Fruit fly (Drosophila melanogaster) whole organism, embryonic: ENCODE results near the gene mTTF.

Source experiments
- Ada2b ChIP-seq: fragments of 200-800 bp; sonication (Bioruptor generic); IDR thresholded peaks from 2 replicates; pipeline ENCODE4 v1.3.6; 2022; ENCODE audit warnings: missing biosample characterization, missing genetic modification characterization
- Bdp1 ChIP-seq: fragments of 200-800 bp; sonication (Bioruptor generic); optimal IDR thresholded peaks from 3 replicates; lab custom pipeline; 2016; ENCODE audit warnings: missing biosample characterization, missing genetic modification characterization
- C15 ChIP-seq: fragments of 200-800 bp; sonication (Bioruptor generic); IDR thresholded peaks from 3 replicates; pipeline ENCODE4 v1.3.6; 2022; ENCODE audit warnings: missing biosample characterization, missing genetic modification characterization
- CG10209 ChIP-seq: fragments of 200-800 bp; sonication (Bioruptor generic); optimal IDR thresholded peaks from 3 replicates; lab custom pipeline; 2017; ENCODE audit warnings: missing biosample characterization, mild to moderate bottlenecking, missing genetic modification characterization, missing genetic modification reagents
- CG15696 ChIP-seq: fragments of 200-800 bp; sonication (Bioruptor generic); optimal IDR thresholded peaks from 2 replicates; lab custom pipeline; 2019; ENCODE audit warnings: missing biosample characterization, mild to moderate bottlenecking, missing genetic modification characterization, moderate library complexity
- CG16815 ChIP-seq: fragments of 200-800 bp; sonication (Bioruptor generic); optimal IDR thresholded peaks from 3 replicates; lab custom pipeline; 2017; ENCODE audit warnings: missing biosample characterization, mild to moderate bottlenecking, missing genetic modification characterization
- CG2199 ChIP-seq: fragments of 200-800 bp; sonication (Bioruptor generic); IDR thresholded peaks from 3 replicates; pipeline ENCODE4 v1.3.6; 2022; ENCODE audit warnings: missing biosample characterization, missing genetic modification characterization
- CG2875 ChIP-seq: fragments of 200-800 bp; sonication (Bioruptor generic); optimal IDR thresholded peaks from 2 replicates; lab custom pipeline; 2017; ENCODE audit warnings: missing biosample characterization, mild to moderate bottlenecking, missing genetic modification characterization, missing genetic modification reagents
- CG2889 ChIP-seq: fragments of 200-800 bp; sonication (Bioruptor generic); IDR thresholded peaks from 3 replicates; pipeline ENCODE4 v1.3.6; 2022; ENCODE audit warnings: missing biosample characterization, missing genetic modification characterization
- CG34376 ChIP-seq: fragments of 200-800 bp; sonication (Bioruptor generic); optimal IDR thresholded peaks from 2 replicates; lab custom pipeline; 2018; ENCODE audit warnings: missing biosample characterization, mild to moderate bottlenecking, missing genetic modification characterization
- CG5953 ChIP-seq: fragments of 200-800 bp; sonication (Bioruptor generic); IDR thresholded peaks from 2 replicates; pipeline ENCODE4 v1.3.6; 2022; ENCODE audit warnings: missing biosample characterization, missing genetic modification characterization
- CG6791 ChIP-seq: fragments of 200-800 bp; sonication (Bioruptor generic); IDR thresholded peaks from 3 replicates; pipeline ENCODE4 v1.3.6; 2022; ENCODE audit warnings: missing biosample characterization, missing genetic modification characterization; ENCODE audit not compliant: partially characterized antibody
- CG6813 ChIP-seq: fragments of 200-800 bp; sonication (Bioruptor generic); optimal IDR thresholded peaks from 2 replicates; lab custom pipeline; 2017; ENCODE audit warnings: missing biosample characterization, missing genetic modification characterization, mild to moderate bottlenecking, moderate library complexity, missing genetic modification reagents
- CG7556 ChIP-seq: fragments of 200-800 bp; sonication (Bioruptor generic); optimal IDR thresholded peaks from 2 replicates; lab custom pipeline; 2017; ENCODE audit warnings: missing biosample characterization, mild to moderate bottlenecking, missing genetic modification characterization
- CG9215 ChIP-seq: fragments of 200-800 bp; sonication (Bioruptor generic); IDR thresholded peaks from 2 replicates; pipeline ENCODE4 v1.3.6; 2022; ENCODE audit warnings: missing biosample characterization, missing genetic modification characterization
- CG9876 ChIP-seq: fragments of 200-800 bp; sonication (Bioruptor generic); optimal IDR thresholded peaks from 2 replicates; lab custom pipeline; 2016; ENCODE audit warnings: missing biosample characterization, missing genetic modification characterization
- Chrac-16 ChIP-seq: fragments of 200-800 bp; sonication (Bioruptor generic); optimal IDR thresholded peaks from 3 replicates; lab custom pipeline; 2016; ENCODE audit warnings: missing biosample characterization, missing genetic modification characterization
- CkIIα-i1 ChIP-seq: fragments of 200-800 bp; sonication (Bioruptor generic); IDR thresholded peaks from 2 replicates; pipeline ENCODE4 v1.3.6; 2022; ENCODE audit warnings: missing biosample characterization, missing genetic modification characterization
- CrebB ChIP-seq: fragments of 200-800 bp; sonication (Bioruptor generic); optimal IDR thresholded peaks from 3 replicates; lab custom pipeline; 2018; ENCODE audit warnings: missing biosample characterization, mild to moderate bottlenecking, missing genetic modification characterization
- Dbx ChIP-seq: fragments of 200-800 bp; sonication (Bioruptor generic); IDR thresholded peaks from 3 replicates; pipeline ENCODE4 v1.3.6; 2022; ENCODE audit warnings: missing biosample characterization, missing genetic modification characterization
- Elba2 ChIP-seq: fragments of 200-800 bp; sonication (Bioruptor generic); optimal IDR thresholded peaks from 3 replicates; lab custom pipeline; 2016; ENCODE audit warnings: missing biosample characterization, missing genetic modification characterization
- HLH3B ChIP-seq: fragments of 200-800 bp; sonication (Bioruptor generic); IDR thresholded peaks from 2 replicates; pipeline ENCODE4 v1.3.6; 2022; ENCODE audit warnings: missing biosample characterization, missing genetic modification characterization
- HmgZ ChIP-seq: fragments of 200-800 bp; sonication (Bioruptor generic); optimal IDR thresholded peaks from 2 replicates; lab custom pipeline; 2018; ENCODE audit warnings: missing biosample characterization, mild to moderate bottlenecking, missing genetic modification characterization
- Hr78 ChIP-seq, 2 experiments: fragments of 200-800 bp in 1 of 2; fragments of >200 bp in 1 of 2; sonication (Bioruptor generic) in 1 of 2; optimal IDR thresholded peaks; 2 replicates each; lab custom pipeline; 2017 to 2019; ENCODE audit warnings: missing biosample characterization in 2 of 2, missing genetic modification characterization in 2 of 2, mild to moderate bottlenecking in 1 of 2, moderate library complexity in 1 of 2
- NFAT ChIP-seq: fragments of 200-800 bp; sonication (Bioruptor generic); IDR thresholded peaks from 2 replicates; pipeline ENCODE4 v1.3.6; 2022; ENCODE audit warnings: missing biosample characterization, missing genetic modification characterization
- NK7.1 ChIP-seq: fragments of 200-800 bp; sonication (Bioruptor generic); optimal IDR thresholded peaks from 3 replicates; lab custom pipeline; 2016; ENCODE audit warnings: missing biosample characterization, missing genetic modification characterization
- Poxn ChIP-seq: fragments of 200-800 bp; sonication (Bioruptor generic); IDR thresholded peaks from 2 replicates; pipeline ENCODE4 v1.3.6; 2022; ENCODE audit warnings: missing biosample characterization, missing genetic modification characterization
- Sin3A ChIP-seq: fragments of >200 bp; optimal IDR thresholded peaks from 2 replicates; lab custom pipeline; 2018
- Six4 ChIP-seq: fragments of 200-800 bp; sonication (Bioruptor generic); optimal IDR thresholded peaks from 2 replicates; lab custom pipeline; 2016; ENCODE audit warnings: missing biosample characterization, missing genetic modification characterization
- Sry-δ ChIP-seq: fragments of 200-800 bp; sonication (Bioruptor generic); optimal IDR thresholded peaks from 2 replicates; lab custom pipeline; 2016; ENCODE audit warnings: missing biosample characterization, missing genetic modification characterization
- Usf ChIP-seq: fragments of 200-800 bp; sonication (Bioruptor generic); optimal IDR thresholded peaks from 2 replicates; lab custom pipeline; 2017; ENCODE audit warnings: missing genotype, missing biosample characterization, missing genetic modification characterization
- corto ChIP-seq: fragments of 200-800 bp; sonication (Bioruptor generic); optimal IDR thresholded peaks from 2 replicates; lab custom pipeline; 2016; ENCODE audit warnings: missing biosample characterization, mild to moderate bottlenecking, missing genetic modification characterization, moderate library complexity
- dpn ChIP-seq, 2 experiments: fragments of 200-800 bp; sonication (Bioruptor generic); optimal IDR thresholded peaks; 3 replicates each; lab custom pipeline; 2016; ENCODE audit warnings: missing biosample characterization in 2 of 2, missing genetic modification characterization in 2 of 2
- en ChIP-seq: fragments of 200-800 bp; sonication (Bioruptor generic); optimal IDR thresholded peaks from 2 replicates; lab custom pipeline; 2016; ENCODE audit warnings: missing biosample characterization, missing genetic modification characterization
- fd64A ChIP-seq: fragments of 200-800 bp; sonication (Bioruptor generic); optimal IDR thresholded peaks from 3 replicates; lab custom pipeline; 2018; ENCODE audit warnings: missing biosample characterization, mild to moderate bottlenecking, missing genetic modification characterization
- fu2 ChIP-seq: fragments of 200-800 bp; sonication (Bioruptor generic); optimal IDR thresholded peaks from 2 replicates; lab custom pipeline; 2016; ENCODE audit warnings: missing biosample characterization, missing genetic modification characterization
- h ChIP-seq: fragments of >200 bp; optimal IDR thresholded peaks from 2 replicates; lab custom pipeline; 2017
- lov ChIP-seq, 2 experiments: fragments of 200-800 bp in 1 of 2; fragments of >200 bp in 1 of 2; sonication (Bioruptor generic) in 1 of 2; IDR thresholded peaks in 1 of 2; optimal IDR thresholded peaks in 1 of 2; 2 replicates in 1 of 2; 3 replicates in 1 of 2; pipeline versions ENCODE4 v1.3.6 to Lab custom; 2017 to 2022; ENCODE audit warnings: missing biosample characterization in 1 of 2, missing genetic modification characterization in 1 of 2
- oc ChIP-seq: fragments of 200-800 bp; sonication (Bioruptor generic); optimal IDR thresholded peaks from 2 replicates; lab custom pipeline; 2018; ENCODE audit warnings: missing biosample characterization, mild to moderate bottlenecking, missing genetic modification characterization, moderate library complexity
- onecut ChIP-seq: fragments of 200-800 bp; sonication (Bioruptor generic); IDR thresholded peaks from 2 replicates; pipeline ENCODE4 v1.3.6; 2022; ENCODE audit warnings: missing biosample characterization, missing genetic modification characterization
- seq ChIP-seq: fragments of 200-800 bp; sonication (Bioruptor generic); IDR thresholded peaks from 2 replicates; pipeline ENCODE4 v1.3.6; 2022; ENCODE audit warnings: missing biosample characterization, missing genetic modification characterization
- sima ChIP-seq: fragments of 200-800 bp; sonication (Bioruptor generic); optimal IDR thresholded peaks from 2 replicates; lab custom pipeline; 2016; ENCODE audit warnings: missing biosample characterization, missing genetic modification characterization
- ssp ChIP-seq: fragments of 200-800 bp; sonication (Bioruptor generic); IDR thresholded peaks from 2 replicates; pipeline ENCODE4 v1.3.6; 2022; ENCODE audit warnings: missing biosample characterization, missing genetic modification characterization
- stc ChIP-seq: fragments of 200-800 bp; sonication (Bioruptor generic); IDR thresholded peaks from 2 replicates; pipeline ENCODE4 v1.3.6; 2022; ENCODE audit warnings: missing biosample characterization, missing genetic modification characterization
- twi ChIP-seq: fragments of 200-800 bp; optimal IDR thresholded peaks from 2 replicates; lab custom pipeline; 2019; ENCODE audit warnings: missing biosample characterization, mild to moderate bottlenecking, missing genetic modification characterization, moderate library complexity
- unc-4 ChIP-seq: fragments of 200-800 bp; sonication (Bioruptor generic); IDR thresholded peaks from 2 replicates; pipeline ENCODE4 v1.3.6; 2022; ENCODE audit warnings: missing biosample characterization, missing genetic modification characterization; ENCODE audit not compliant: partially characterized antibody
- unpg ChIP-seq: fragments of 200-800 bp; sonication (Bioruptor generic); optimal IDR thresholded peaks from 3 replicates; lab custom pipeline; 2018; ENCODE audit warnings: missing biosample characterization, mild to moderate bottlenecking, missing genetic modification characterization, moderate library complexity
- wdn ChIP-seq: fragments of 200-800 bp; sonication (Bioruptor generic); IDR thresholded peaks from 2 replicates; pipeline ENCODE4 v1.3.6; 2022; ENCODE audit warnings: missing biosample characterization, missing genetic modification characterization
- wor ChIP-seq: fragments of 200-800 bp; sonication (Bioruptor generic); IDR thresholded peaks from 2 replicates; pipeline ENCODE4 v1.3.6; 2022; ENCODE audit warnings: missing biosample characterization, missing genetic modification characterization
- zf30C ChIP-seq: fragments of 200-800 bp; sonication (Bioruptor generic); optimal IDR thresholded peaks from 3 replicates; lab custom pipeline; 2018; ENCODE audit warnings: missing biosample characterization, mild to moderate bottlenecking, missing genetic modification characterization
- zfh2 ChIP-seq: fragments of 200-800 bp; sonication (Bioruptor generic); optimal IDR thresholded peaks from 2 replicates; lab custom pipeline; 2016; ENCODE audit warnings: missing biosample characterization, missing genetic modification characterization

The mTTF gene

dm6 chr2L:14361736-14362180 is 13.2 kb upstream of the mTTF start, which contains the start of gene spel1 (continued):
- TF ChIP-seq Chrac-16 (GFP tag; lab: Kevin White, UChicago) (peak; percentile 60), CrebB (tag; lab: Kevin White, UChicago) (peak; percentile 62), zf30C (GFP tag; lab: Kevin White, UChicago) (peak; percentile 91), Ada2b (peak; percentile 78), NK7.1 (GFP tag; lab: Kevin White, UChicago) (no peak), CG5953 (GFP tag; lab: Robert Waterston, UW) (peak; percentile 52), Hr78 (GFP tag; optimal IDR thresholded peaks at IDR 0.05; lab: Kevin White, UChicago) (peak in 1 of 2 experiments; percentile 34), HmgZ (tag; lab: Kevin White, UChicago) (peak; percentile 60), stc (GFP tag; lab: Robert Waterston, UW) (peak; percentile 81), zfh2 (GFP tag; lab: Kevin White, UChicago) (peak; percentile 33), en (no peak), unpg (peak; percentile 86), twi (tag; lab: Kevin White, UChicago) (peak; percentile 46), CG9215 (GFP tag; lab: Robert Waterston, UW) (peak; percentile 57), CG6791 (GFP tag; lab: Robert Waterston, UW) (no peak), wdn (GFP tag; lab: Robert Waterston, UW) (peak; percentile 59), sima (GFP tag; lab: Kevin White, UChicago) (no peak), Poxn (0 out of 2 replicates have a peak, but pooled peaks have one; percentile 19), CG2875 (GFP tag; lab: Kevin White, UChicago) (peak; percentile 16), CG15696 (tag; lab: Kevin White, UChicago) (peak; percentile 68), onecut (GFP tag; lab: Robert Waterston, UW) (peak; percentile 21; the same call in 1 of the 2 replicates), oc (tag; lab: Kevin White, UChicago) (peak; percentile 60), CG34376 (GFP tag; lab: Kevin White, UChicago) (peak; percentile 17), CG2199 (GFP tag; lab: Robert Waterston, UW) (no peak), unc-4 (no peak), CG6813 (GFP tag; lab: Kevin White, UChicago) (peak; percentile 72), Six4 (GFP tag; lab: Kevin White, UChicago) (peak; percentile 74), fu2 (GFP tag; lab: Kevin White, UChicago) (peak; percentile 31), C15 (GFP tag; lab: Robert Waterston, UW) (0 out of 3 replicates have a peak, but pooled peaks have one; percentile 73), CG7556 (GFP tag; lab: Kevin White, UChicago) (peak; percentile 80), Sin3A (lab: Kevin White, UChicago) (no peak), CG9876 (GFP tag; lab: Kevin White, UChicago) (no peak), Usf (no peak), Sry-δ (GFP tag; lab: Kevin White, UChicago) (peak; percentile 8), Dbx (peak; percentile 80), ssp (peak; percentile 42; the same call in 1 of the 2 replicates), NFAT (GFP tag; lab: Robert Waterston, UW) (peak; percentile 77), seq (GFP tag; lab: Robert Waterston, UW) (peak; percentile 49; the same call in 1 of the 2 replicates), fd64A (GFP tag; lab: Kevin White, UChicago) (no peak), Bdp1 (no peak), CG16815 (GFP tag; lab: Kevin White, UChicago) (peak; percentile 31), h (lab: Kevin White, UChicago) (no peak), corto (no peak), wor (GFP tag; lab: Robert Waterston, UW) (peak; percentile 49), CG2889 (GFP tag; lab: Robert Waterston, UW) (peak; percentile 53; the same call in 1 of the 3 replicates), lov (optimal IDR thresholded peaks at IDR 0.05; lab: Kevin White, UChicago) (no peak), lov (GFP tag; IDR thresholded peaks at IDR 0.05; lab: Robert Waterston, UW) (peak; percentile 30; the same call in 1 of the 3 replicates), CG10209 (GFP tag; lab: Kevin White, UChicago) (peak; percentile 69), Elba2 (GFP tag; lab: Kevin White, UChicago) (no peak), HLH3B (GFP tag; lab: Robert Waterston, UW) (peak; percentile 86), CkIIα-i1 (GFP tag; lab: Robert Waterston, UW) (no peak), dpn (GFP tag; optimal IDR thresholded peaks at IDR 0.05; lab: Kevin White, UChicago) (peak; percentile 41 to 74)
